Fruit fly (Drosophila melanogaster): ENCODE measurements around the gene CG17186.

The CG17186 gene

dm6 chr3R:19836687-19837086, 40.6 kb downstream of the CG17186 start, which contains the start of gene bnl (continued):
- TF ChIP-seq CG13624 (GFP tag; optimal IDR thresholded peaks at IDR 0.05) = peak; percentile 24
- no peak for TF ChIP-seq CG4404 (GFP tag; IDR thresholded peaks at IDR 0.05)
- peak; percentile 45; the same call in 1 of the 2 replicates for TF ChIP-seq CG10366 (GFP tag; IDR thresholded peaks at IDR 0.05)
- peak; percentile 47; the same call in 1 of the 2 replicates for TF ChIP-seq CG31441 (GFP tag; IDR thresholded peaks at IDR 0.05)
- TF ChIP-seq CG7786 (GFP tag; optimal IDR thresholded peaks at IDR 0.05) = no peak
- peak; percentile 70; the same call in 1 of the 2 replicates for TF ChIP-seq vvl (GFP tag; IDR thresholded peaks at IDR 0.05)
- peak; percentile 99 for TF ChIP-seq CG13775 (GFP tag; optimal IDR thresholded peaks at IDR 0.05)
- no peak for TF ChIP-seq CG31388 (GFP tag; optimal IDR thresholded peaks at IDR 0.05)
- TF ChIP-seq CG3281 (GFP tag; optimal IDR thresholded peaks at IDR 0.05) = peak; percentile 64
- no peak for TF ChIP-seq fu2 (GFP tag; optimal IDR thresholded peaks at IDR 0.05)
- peak; percentile 29 for TF ChIP-seq exex (tag; optimal IDR thresholded peaks at IDR 0.05)
- no peak for TF ChIP-seq TFAM (GFP tag; optimal IDR thresholded peaks at IDR 0.05)
- 0 out of 3 replicates have a peak, but pooled peaks have one; percentile 21 for TF ChIP-seq CG17361 (GFP tag; IDR thresholded peaks at IDR 0.05)
- peak; percentile 21 for TF ChIP-seq Neu2 (GFP tag; optimal IDR thresholded peaks at IDR 0.05; ENCODE audit: borderline replicate concordance)
- TF ChIP-seq Lim3 (GFP tag; IDR thresholded peaks at IDR 0.05) = no peak
- TF ChIP-seq sd (tag; optimal IDR thresholded peaks at IDR 0.05) = peak; percentile 62
- TF ChIP-seq unc-4 (GFP tag; IDR thresholded peaks at IDR 0.05; ENCODE audit: partially characterized antibody) = no peak
- no peak for TF ChIP-seq az2 (GFP tag; optimal IDR thresholded peaks at IDR 0.05)
- no peak for TF ChIP-seq CG10654 (GFP tag; optimal IDR thresholded peaks at IDR 0.05)
- no peak for TF ChIP-seq Lhr (GFP tag; optimal IDR thresholded peaks at IDR 0.05)
- peak; percentile 52 for TF ChIP-seq CG12219 (GFP tag; optimal IDR thresholded peaks at IDR 0.05)
- peak; percentile 75 to 79 for TF ChIP-seq Trl (optimal IDR thresholded peaks at IDR 0.05)
- TF ChIP-seq Trl (GFP tag; optimal IDR thresholded peaks at IDR 0.05) = peak; percentile 55
- peak; percentile 13 for TF ChIP-seq CG12659 (GFP tag; optimal IDR thresholded peaks at IDR 0.05)
- TF ChIP-seq slbo (GFP tag; IDR thresholded peaks at IDR 0.05) = no peak
- TF ChIP-seq Six4 (GFP tag; optimal IDR thresholded peaks at IDR 0.05) = no peak
- TF ChIP-seq Hsf (GFP tag; optimal IDR thresholded peaks at IDR 0.05) = no peak
- no peak for TF ChIP-seq pho (GFP tag; optimal IDR thresholded peaks at IDR 0.05)
- peak; percentile 32 for TF ChIP-seq vfl (GFP tag; optimal IDR thresholded peaks at IDR 0.05)
- peak; percentile 41; the same call in 1 of the 3 replicates for TF ChIP-seq CG14860 (GFP tag; IDR thresholded peaks at IDR 0.05; ENCODE audit: partially characterized antibody)
- no peak for TF ChIP-seq CG7271 (tag; optimal IDR thresholded peaks at IDR 0.05)
- no peak for TF ChIP-seq ato (GFP tag; IDR thresholded peaks at IDR 0.05; ENCODE audit: partially characterized antibody)
- peak; percentile 43; the same call in 1 of the 3 replicates for TF ChIP-seq CG14050 (GFP tag; IDR thresholded peaks at IDR 0.05)
- no peak for TF ChIP-seq Aef1 (GFP tag; IDR thresholded peaks at IDR 0.05)
- TF ChIP-seq CG30020 (tag; optimal IDR thresholded peaks at IDR 0.05) = no peak
- peak; percentile 84 for TF ChIP-seq CG13894 (tag; optimal IDR thresholded peaks at IDR 0.05)
- TF ChIP-seq B-H2 (GFP tag; optimal IDR thresholded peaks at IDR 0.05) = peak; percentile 60
- no peak for TF ChIP-seq fd3F (GFP tag; optimal IDR thresholded peaks at IDR 0.05)
- TF ChIP-seq cato (GFP tag; optimal IDR thresholded peaks at IDR 0.05; ENCODE audit: borderline replicate concordance) = no peak
- TF ChIP-seq CG14965 (GFP tag; optimal IDR thresholded peaks at IDR 0.05; ENCODE audit: borderline replicate concordance) = no peak
- TF ChIP-seq gt (GFP tag; IDR thresholded peaks at IDR 0.05) = no peak
- TF ChIP-seq pnt (GFP tag; optimal IDR thresholded peaks at IDR 0.05) = no peak
- TF ChIP-seq nom (GFP tag; optimal IDR thresholded peaks at IDR 0.05) = no peak
- TF ChIP-seq Doc3 (GFP tag; IDR thresholded peaks at IDR 0.05; ENCODE audit: partially characterized antibody) = 0 out of 3 replicates have a peak, but pooled peaks have one; percentile 21
- no peak for TF ChIP-seq p53 (GFP tag; optimal IDR thresholded peaks at IDR 0.05)
- TF ChIP-seq wdn (GFP tag; IDR thresholded peaks at IDR 0.05) = peak; percentile 19; the same call in 1 of the 2 replicates
- TF ChIP-seq CG34224 (GFP tag; IDR thresholded peaks at IDR 0.05; ENCODE audit: partially characterized antibody) = peak; percentile 65; the same call in 2 of the 3 replicates
- peak; percentile 73 for TF ChIP-seq CG17912 (GFP tag; optimal IDR thresholded peaks at IDR 0.05)
- TF ChIP-seq CG4707 (GFP tag; optimal IDR thresholded peaks at IDR 0.05) = peak; percentile 38
- TF ChIP-seq CG6254 (GFP tag; optimal IDR thresholded peaks at IDR 0.05) = peak; percentile 16

Measured in whole organism, embryonic.